Worm (Caenorhabditis elegans): ENCODE data around the gene Y54G2A.44.

The Y54G2A.44 gene

ce11 chrIV:2802193-2802592 lies 535 bp downstream of the Y54G2A.44 start (continued):
- TF ChIP-seq egl-18 (GFP tag; IDR thresholded peaks at IDR 0.05) (no peak), cebp-2 (GFP tag; IDR thresholded peaks at IDR 0.05) (no peak), let-526 (GFP tag; IDR thresholded peaks at IDR 0.05) (no peak), zfh-2 (GFP tag; conservative IDR thresholded peaks at IDR 0.05) (no peak), rec-8 (tag; optimal IDR thresholded peaks at IDR 0.05) (no peak), efl-1 (GFP tag; optimal IDR thresholded peaks at IDR 0.05) (no peak), B0035.1 (tag; optimal IDR thresholded peaks at IDR 0.05) (no peak), attf-6 (GFP tag; IDR thresholded peaks at IDR 0.05) (peak; percentile 52; the same call in 1 of the 2 replicates), ccch-3 (GFP tag; optimal IDR thresholded peaks at IDR 0.05) (no peak), zim-3 (tag; optimal IDR thresholded peaks at IDR 0.05) (peak; percentile 70), F49E8.2 (tag; optimal IDR thresholded peaks at IDR 0.05; ENCODE audit: insufficient read depth) (peak; percentile 24), lin-54 (GFP tag; optimal IDR thresholded peaks at IDR 0.05) (peak; percentile 53), ceh-58 (GFP tag; IDR thresholded peaks at IDR 0.05) (no peak), tbp1 (GFP tag; optimal IDR thresholded peaks at IDR 0.05) (peak; percentile 96), bed-2 (GFP tag; IDR thresholded peaks at IDR 0.05) (no peak), ztf-18 (tag; optimal IDR thresholded peaks at IDR 0.05) (peak; percentile 61), mxl-1 (tag; optimal IDR thresholded peaks at IDR 0.05) (no peak), egrh-3 (GFP tag; IDR thresholded peaks at IDR 0.05) (no peak), Y53F4B.3 (GFP tag; IDR thresholded peaks at IDR 0.05) (no peak), dox-1 (GFP tag; IDR thresholded peaks at IDR 0.05) (peak; percentile 59; the same call in 1 of the 2 replicates), lir-1 (GFP tag; conservative IDR thresholded peaks at IDR 0.05) (peak; percentile 29; the same call in 1 of the 2 replicates), ztf-6 (GFP tag; IDR thresholded peaks at IDR 0.05) (0 out of 2 replicates have a peak, but pooled peaks have one; percentile 31), Y56A3A.18 (GFP tag; IDR thresholded peaks at IDR 0.05) (no peak), lag-1 (GFP tag; IDR thresholded peaks at IDR 0.05) (no peak), hmg-1.2 (GFP tag; IDR thresholded peaks at IDR 0.05) (peak; percentile 72), chd-7 (tag; optimal IDR thresholded peaks at IDR 0.05) (peak; percentile 22), ztf-28 (GFP tag; IDR thresholded peaks at IDR 0.05) (peak; percentile 43; the same call in 1 of the 2 replicates), nhr-90 (tag; optimal IDR thresholded peaks at IDR 0.05) (peak; percentile 63), F22D6.2 (tag; optimal IDR thresholded peaks at IDR 0.05) (no peak), F52B5.7 (tag; optimal IDR thresholded peaks at IDR 0.05) (peak; percentile 62), ztf-25 (GFP tag; IDR thresholded peaks at IDR 0.05) (peak; percentile 87), ceh-91 (GFP tag; IDR thresholded peaks at IDR 0.05) (no peak), nhr-120 (GFP tag; IDR thresholded peaks at IDR 0.05) (no peak), gei-17 (GFP tag; optimal IDR thresholded peaks at IDR 0.05) (no peak), ceh-100 (GFP tag; IDR thresholded peaks at IDR 0.05) (no peak), nfyb-1 (GFP tag; IDR thresholded peaks at IDR 0.05) (no peak), dpl-1 (GFP tag; optimal IDR thresholded peaks at IDR 0.05) (no peak), somi-1 (GFP tag; optimal IDR thresholded peaks at IDR 0.05) (no peak), F33H1.4 (GFP tag; IDR thresholded peaks at IDR 0.05) (no peak), snpc-4 (GFP tag; optimal IDR thresholded peaks at IDR 0.05) (peak; percentile 41), snpc-4 (tag; optimal IDR thresholded peaks at IDR 0.05) (peak in 1 of 4 experiments; percentile 39), T26A5.8 (tag; optimal IDR thresholded peaks at IDR 0.05) (no peak), rcor-1 (GFP tag; IDR thresholded peaks at IDR 0.05) (no peak), rpc-1 (optimal IDR thresholded peaks at IDR 0.05) (peak; percentile 66), rpc-1 (tag; optimal IDR thresholded peaks at IDR 0.05) (peak; percentile 85), ceh-40 (GFP tag; IDR thresholded peaks at IDR 0.05) (no peak), C17E4.6 (GFP tag; IDR thresholded peaks at IDR 0.05) (no peak), bed-1 (GFP tag; IDR thresholded peaks at IDR 0.05) (no peak), hrde-1 (tag; optimal IDR thresholded peaks at IDR 0.05; ENCODE audit: borderline replicate concordance) (no peak), unc-130 (GFP tag; optimal IDR thresholded peaks at IDR 0.05) (no peak)

Measured in whole organism, young adult.